Worm (Caenorhabditis elegans): ENCODE results near the gene F57C2.4.

F57C2.4 gene

DNA sequence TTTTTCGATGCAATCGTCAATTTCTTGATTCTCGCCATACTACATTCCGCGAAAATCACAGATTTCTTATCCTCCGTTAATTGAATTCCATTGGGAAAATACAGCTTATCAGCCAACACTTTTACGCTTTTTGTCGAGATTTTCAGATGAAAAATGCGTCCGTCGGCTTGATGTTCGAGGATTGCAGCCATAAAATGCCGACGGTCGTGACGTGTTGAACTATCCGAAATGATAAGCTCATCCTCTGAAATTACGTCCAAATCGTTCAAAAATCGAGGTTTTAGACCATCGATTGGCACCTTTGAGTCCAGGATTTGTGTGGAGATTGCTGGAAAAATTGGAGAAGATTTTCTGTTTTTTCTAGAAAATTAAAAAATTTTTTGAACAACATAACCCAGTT, 2.0 kb downstream of the F57C2.4 start (continued):
- TF ChIP-seq dmd-4 (tag; optimal IDR thresholded peaks at IDR 0.05; ENCODE audit: borderline replicate concordance), result no peak

DNA sequence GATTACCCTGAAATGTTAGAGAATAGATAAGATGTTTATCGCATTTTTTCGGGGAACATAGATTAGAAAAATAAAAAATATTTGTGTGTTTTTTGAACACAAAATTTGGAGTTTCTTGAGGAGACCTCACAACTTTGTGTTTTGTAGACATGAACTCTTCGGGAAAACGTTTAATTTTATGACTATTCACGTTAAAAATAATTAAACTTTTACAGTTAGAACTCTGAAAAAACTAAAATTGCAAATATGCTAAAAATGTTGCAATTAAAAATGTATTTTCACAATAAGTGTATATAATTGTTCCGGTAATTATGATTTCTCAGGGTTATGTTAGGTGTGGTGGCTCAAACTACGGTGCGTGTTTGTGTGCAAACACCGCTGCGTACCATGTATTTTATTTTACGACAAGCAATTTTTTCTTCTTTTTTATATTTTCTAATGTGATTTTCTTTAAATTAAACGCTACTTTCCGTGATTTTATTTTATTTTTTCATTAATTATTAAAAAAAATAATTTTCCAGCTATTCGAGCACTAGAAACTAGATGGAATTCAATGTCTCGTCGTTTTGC, 3.2 kb downstream of the F57C2.4 start, which contains the start of the genes F57C2.5 and spat-1:
Gene F57C2.5 (minus strand): TSS at position 7 of the 570 bp plus-strand sequence.
Gene spat-1 (plus strand): TSS at position 520 of the 570 bp plus-strand sequence.
- TF ChIP-seq ceh-45 (GFP tag; IDR thresholded peaks at IDR 0.05) (no peak), ceh-30 (tag; optimal IDR thresholded peaks at IDR 0.05) (no peak), pros-1 (tag; optimal IDR thresholded peaks at IDR 0.05) (no peak), che-1 (tag; optimal IDR thresholded peaks at IDR 0.05) (peak; percentile 51), mec-3 (tag; optimal IDR thresholded peaks at IDR 0.05; ENCODE audit: borderline replicate concordance) (peak; percentile 73), zip-5 (tag; optimal IDR thresholded peaks at IDR 0.05) (peak; percentile 96), T23F11.4 (GFP tag; optimal IDR thresholded peaks at IDR 0.05) (no peak), unc-42 (tag; optimal IDR thresholded peaks at IDR 0.05) (peak; percentile 86), nfya-1 (tag; optimal IDR thresholded peaks at IDR 0.05) (peak; percentile 68), pha-2 (tag; optimal IDR thresholded peaks at IDR 0.05) (peak; percentile 61), npax-4 (tag; optimal IDR thresholded peaks at IDR 0.05) (peak; percentile 19), ceh-2 (tag; optimal IDR thresholded peaks at IDR 0.05) (peak; percentile 96), ceh-18 (tag; optimal IDR thresholded peaks at IDR 0.05) (peak; percentile 70), ref-2 (tag; optimal IDR thresholded peaks at IDR 0.05) (peak; percentile 96), ceh-34 (tag; optimal IDR thresholded peaks at IDR 0.05) (peak; percentile 80), lin-11 (tag; optimal IDR thresholded peaks at IDR 0.05) (no peak), ceh-6 (GFP tag; optimal IDR thresholded peaks at IDR 0.05) (no peak), nhr-232 (tag; optimal IDR thresholded peaks at IDR 0.05) (no peak), pax-1 (tag; optimal IDR thresholded peaks at IDR 0.05) (no peak), sox-2 (GFP tag; IDR thresholded peaks at IDR 0.05) (no peak), ceh-14 (tag; optimal IDR thresholded peaks at IDR 0.05) (peak; percentile 97), elt-2 (tag; optimal IDR thresholded peaks at IDR 0.05) (peak; percentile 90), hlh-6 (tag; optimal IDR thresholded peaks at IDR 0.05) (peak; percentile 6), unc-3 (GFP tag; conservative IDR thresholded peaks at IDR 0.05) (no peak), unc-3 (tag; optimal IDR thresholded peaks at IDR 0.05) (peak; percentile 74), rnt-1 (tag; optimal IDR thresholded peaks at IDR 0.05) (peak; percentile 92), dve-1 (tag; optimal IDR thresholded peaks at IDR 0.05) (no peak), hlh-15 (tag; optimal IDR thresholded peaks at IDR 0.05) (peak; percentile 79), pqm-1 (tag; optimal IDR thresholded peaks at IDR 0.05) (peak; percentile 91), ceh-31 (tag; optimal IDR thresholded peaks at IDR 0.05) (peak; percentile 99), gmeb-2 (tag; optimal IDR thresholded peaks at IDR 0.05) (no peak), ceh-9 (tag; optimal IDR thresholded peaks at IDR 0.05) (no peak), K09A11.1 (tag; optimal IDR thresholded peaks at IDR 0.05; ENCODE audit: insufficient read depth) (no peak), tbx-2 (tag; optimal IDR thresholded peaks at IDR 0.05) (peak; percentile 95), elt-4 (tag; optimal IDR thresholded peaks at IDR 0.05) (no peak), fkh-6 (tag; optimal IDR thresholded peaks at IDR 0.05) (peak; percentile 73), C08G9.2 (tag; optimal IDR thresholded peaks at IDR 0.05) (peak; percentile 94), pat-9 (tag; optimal IDR thresholded peaks at IDR 0.05) (no peak), pag-3 (tag; optimal IDR thresholded peaks at IDR 0.05; ENCODE audit: borderline replicate concordance) (peak; percentile 79), madf-2 (tag; optimal IDR thresholded peaks at IDR 0.05) (peak; percentile 6), hlh-8 (tag; optimal IDR thresholded peaks at IDR 0.05) (peak; percentile 96), ceh-48 (tag; optimal IDR thresholded peaks at IDR 0.05) (no peak), ceh-24 (tag; optimal IDR thresholded peaks at IDR 0.05) (peak; percentile 53), sdc-2 (tag; optimal IDR thresholded peaks at IDR 0.05) (peak; percentile 21), ets-4 (tag; optimal IDR thresholded peaks at IDR 0.05) (peak; percentile 97), ttx-3 (tag; optimal IDR thresholded peaks at IDR 0.05) (peak; percentile 49), lim-6 (tag; optimal IDR thresholded peaks at IDR 0.05) (peak; percentile 93), ceh-19 (GFP tag; optimal IDR thresholded peaks at IDR 0.05) (peak; percentile 64), tbx-7 (tag; optimal IDR thresholded peaks at IDR 0.05) (peak; percentile 94), fkh-10 (GFP tag; optimal IDR thresholded peaks at IDR 0.05) (no peak)

Measured in whole organism, late embryonic.